Worm (Caenorhabditis elegans): ENCODE data around the gene R02C2.7.
A peak's percentile ranks its signal among the peaks of the same experiment; 100 is the strongest.

The R02C2.7 gene

ce11 chrV:283953-284352 lies 41.5 kb upstream of the R02C2.7 start (continued):
- no peak for TF ChIP-seq zag-1 (tag; optimal IDR thresholded peaks at IDR 0.05)
- no peak for TF ChIP-seq nhr-77 (tag; optimal IDR thresholded peaks at IDR 0.05)
- no peak for TF ChIP-seq lir-3 (tag; optimal IDR thresholded peaks at IDR 0.05)
- no peak for TF ChIP-seq ceh-44 (GFP tag; IDR thresholded peaks at IDR 0.05)

- TF ChIP-seq mep-1 (tag; optimal IDR thresholded peaks at IDR 0.05), result no peak
- no peak for TF ChIP-seq egl-27 (tag; optimal IDR thresholded peaks at IDR 0.05)
- no peak for TF ChIP-seq unc-39 (tag; optimal IDR thresholded peaks at IDR 0.05)
- no peak for TF ChIP-seq mdl-1 (tag; optimal IDR thresholded peaks at IDR 0.05)
- no peak for TF ChIP-seq dmd-9 (GFP tag; IDR thresholded peaks at IDR 0.05)
- TF ChIP-seq lin-13 (GFP tag; optimal IDR thresholded peaks at IDR 0.05), result no peak
These were observed 39.2 kb upstream of the R02C2.7 start, which contains the start of gene npr-5 for ce11 chrV:281616-282015. Gene npr-5 (minus strand): TSS chrV:281716.

ce11 chrV:281111-281510 lies 38.7 kb upstream of the R02C2.7 start:
- TF ChIP-seq unc-62 (GFP tag; optimal IDR thresholded peaks at IDR 0.05 in 1 of 2) (peak in 1 of 2 experiments; percentile 76), unc-62 (tag; optimal IDR thresholded peaks at IDR 0.05) (no peak), lsy-2 (tag; optimal IDR thresholded peaks at IDR 0.05) (peak in 1 of 2 experiments; percentile 18), nhr-11 (tag; optimal IDR thresholded peaks at IDR 0.05) (peak; percentile 29), ceh-32 (tag; optimal IDR thresholded peaks at IDR 0.05; ENCODE audit: poor library complexity) (no peak), dpl-1 (GFP tag; optimal IDR thresholded peaks at IDR 0.05) (no peak), ceh-20 (GFP tag; IDR thresholded peaks at IDR 0.05) (peak; percentile 33; the same call in 1 of the 2 replicates)

- no peak for TF ChIP-seq unc-130 (GFP tag; optimal IDR thresholded peaks at IDR 0.05)
These were observed 30.4 kb upstream of the R02C2.7 start, which contains the start of gene nlp-70 for ce11 chrV:272837-273236. Gene nlp-70 (minus strand): TSS chrV:272937.

ce11 chrV:268007-268406 lies 25.6 kb upstream of the R02C2.7 start, which contains the start of gene lgc-26:
Gene lgc-26 (plus strand): TSS chrV:268307.
- no peak for TF ChIP-seq fos-1 (tag; optimal IDR thresholded peaks at IDR 0.05)
- no peak for TF ChIP-seq F37D6.2 (tag; optimal IDR thresholded peaks at IDR 0.05)
- no peak for TF ChIP-seq zip-2 (tag; optimal IDR thresholded peaks at IDR 0.05)
- no peak for TF ChIP-seq zfp-3 (GFP tag; conservative IDR thresholded peaks at IDR 0.05)
- no peak for TF ChIP-seq lin-39 (tag; optimal IDR thresholded peaks at IDR 0.05)
- TF ChIP-seq aly-2 (tag; optimal IDR thresholded peaks at IDR 0.05), result no peak
- TF ChIP-seq php-3 (GFP tag; IDR thresholded peaks at IDR 0.05), result no peak
- TF ChIP-seq nhr-25 (tag; optimal IDR thresholded peaks at IDR 0.05; ENCODE audit: borderline replicate concordance, insufficient read depth), result no peak
- no peak for TF ChIP-seq nhr-77 (tag; optimal IDR thresholded peaks at IDR 0.05)
- no peak for TF ChIP-seq dmd-8 (GFP tag; IDR thresholded peaks at IDR 0.05)
- TF ChIP-seq T26A8.4 (GFP tag; IDR thresholded peaks at IDR 0.05), result no peak
- no peak for TF ChIP-seq D1046.2 (GFP tag; IDR thresholded peaks at IDR 0.05)
- TF ChIP-seq mdt-29 (GFP tag; IDR thresholded peaks at IDR 0.05), result no peak
- TF ChIP-seq snpc-4 (tag; optimal IDR thresholded peaks at IDR 0.05), result no peak
- TF ChIP-seq pha-4 (GFP tag; IDR thresholded peaks at IDR 0.05), result no peak
- no peak for TF ChIP-seq pha-4 (tag; optimal IDR thresholded peaks at IDR 0.05)
- TF ChIP-seq aha-1 (tag), result no peak
- no peak for TF ChIP-seq ceh-28 (tag; optimal IDR thresholded peaks at IDR 0.05)
- TF ChIP-seq ztf-7 (tag; optimal IDR thresholded peaks at IDR 0.05), result no peak
- TF ChIP-seq hif-1 (tag; optimal IDR thresholded peaks at IDR 0.05), result no peak
